Worm (Caenorhabditis elegans) whole organism, midembryonic: ENCODE results near the gene str-211.

Experiments used
- T22C8.4 ChIP-seq: fragments of 200-800 bp; sonication (Bioruptor generic); IDR thresholded peaks from 2 replicates; pipeline ENCODE4 v1.3.6; 2022; ENCODE audit warnings: missing genetic modification characterization, missing compliant biosample characterization
- flt-1 ChIP-seq: fragments of 200-800 bp; sonication (Bioruptor generic); IDR thresholded peaks from 2 replicates; pipeline ENCODE4 v1.3.6; 2022; ENCODE audit warnings: missing genetic modification characterization, missing compliant biosample characterization
- ref-1 ChIP-seq: fragments of 200-800 bp; sonication (Bioruptor generic); conservative IDR thresholded peaks from 2 replicates; pipeline ENCODE4 v1.3.6; 2022; ENCODE audit warnings: missing genetic modification reagents, missing genetic modification characterization, missing compliant biosample characterization
- ztf-23 ChIP-seq: fragments of 200-800 bp; sonication (Bioruptor generic); IDR thresholded peaks from 2 replicates; pipeline ENCODE4 v1.3.6; 2022; ENCODE audit warnings: missing genetic modification reagents, missing genetic modification characterization, missing compliant biosample characterization

DNA sequence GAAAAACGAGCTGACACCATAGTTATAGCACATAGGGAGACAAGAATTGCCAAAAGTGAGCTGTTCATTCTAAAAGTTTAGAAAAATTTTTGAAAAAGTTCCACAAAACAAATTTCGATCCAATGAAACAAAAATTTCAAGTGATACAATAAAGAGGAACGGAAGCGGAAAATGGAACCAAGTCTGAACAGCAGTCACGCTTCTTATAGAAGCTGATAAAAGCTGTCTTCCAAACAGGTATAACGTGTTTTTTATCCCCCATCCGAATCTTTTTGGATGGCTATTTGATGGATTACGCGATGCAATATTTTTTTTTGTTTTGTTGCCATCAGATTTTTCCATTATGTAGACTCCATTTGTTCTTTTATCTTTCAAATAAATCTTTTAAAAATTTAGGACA, 31.8 kb downstream of the str-211 start, which contains the start of gene H23N18.5:
- TF ChIP-seq ztf-23 (GFP tag; lab: Robert Waterston, UW) (no peak), T22C8.4 (GFP tag; lab: Robert Waterston, UW) (no peak), ref-1 (GFP tag; lab: Robert Waterston, UW) (no peak), flt-1 (GFP tag; lab: Robert Waterston, UW) (no peak)
